Worm (Caenorhabditis elegans): ENCODE measurements around the gene M02D8.5.

The M02D8.5 gene

DNA sequence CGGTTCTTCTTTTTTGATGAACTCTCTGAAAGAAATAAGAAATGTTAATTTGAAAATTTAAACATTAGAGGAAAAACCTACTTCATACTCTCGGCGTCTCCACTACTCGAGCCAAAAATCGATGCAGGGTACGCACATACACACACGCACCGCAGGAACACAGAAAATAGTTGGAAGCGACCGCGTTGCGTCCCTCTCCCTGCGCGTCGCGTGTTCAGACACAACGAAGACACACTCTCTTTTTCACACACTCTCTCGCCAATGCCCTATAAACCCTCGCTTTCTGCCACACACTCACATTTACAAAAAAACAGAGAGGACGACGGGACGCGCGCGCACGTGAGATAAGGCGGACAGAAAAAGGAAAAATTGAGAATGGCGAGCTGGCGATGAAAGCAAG, 49.5 kb upstream of the M02D8.5 start, which contains the start of gene R04E5.9 (continued):
- no peak for TF ChIP-seq sea-2 (GFP tag; IDR thresholded peaks at IDR 0.05)
- TF ChIP-seq madf-3 (GFP tag; IDR thresholded peaks at IDR 0.05) = peak; percentile 89
- TF ChIP-seq rpc-1 (optimal IDR thresholded peaks at IDR 0.05) = no peak
- TF ChIP-seq rpc-1 (tag; optimal IDR thresholded peaks at IDR 0.05) = no peak
- no peak for TF ChIP-seq F33H1.4 (GFP tag; IDR thresholded peaks at IDR 0.05)
- 0 out of 2 replicates have a peak, but pooled peaks have one; percentile 36 for TF ChIP-seq let-526 (GFP tag; IDR thresholded peaks at IDR 0.05)
- TF ChIP-seq ets-4 (GFP tag; optimal IDR thresholded peaks at IDR 0.05) = peak; percentile 91
- TF ChIP-seq hlh-26 (GFP tag; conservative IDR thresholded peaks at IDR 0.05) = 0 out of 2 replicates have a peak, but pooled peaks have one; percentile 48
- peak; percentile 50; the same call in 1 of the 2 replicates for TF ChIP-seq hmg-20 (GFP tag; IDR thresholded peaks at IDR 0.05)
- peak; percentile 73 for TF ChIP-seq ceh-27 (GFP tag; optimal IDR thresholded peaks at IDR 0.05)
- TF ChIP-seq lsy-27 (tag; optimal IDR thresholded peaks at IDR 0.05; ENCODE audit: borderline replicate concordance, insufficient read depth) = no peak
- no peak for TF ChIP-seq C17E4.6 (GFP tag; IDR thresholded peaks at IDR 0.05)
- TF ChIP-seq F39B2.1 (GFP tag; IDR thresholded peaks at IDR 0.05) = no peak
- TF ChIP-seq somi-1 (GFP tag; optimal IDR thresholded peaks at IDR 0.05) = peak; percentile 44
- peak; percentile 66; the same call in 1 of the 2 replicates for TF ChIP-seq pbrm-1 (GFP tag; IDR thresholded peaks at IDR 0.05)
- TF ChIP-seq lsl-1 (GFP tag; optimal IDR thresholded peaks at IDR 0.05) = no peak
- TF ChIP-seq F52B5.7 (tag; optimal IDR thresholded peaks at IDR 0.05) = peak; percentile 7
- TF ChIP-seq madf-10 (tag; optimal IDR thresholded peaks at IDR 0.05) = peak; percentile 85
- TF ChIP-seq let-607 (tag; optimal IDR thresholded peaks at IDR 0.05) = peak; percentile 89 to 92
- peak; percentile 24; the same call in 1 of the 2 replicates for TF ChIP-seq Y67H2A.10 (GFP tag; conservative IDR thresholded peaks at IDR 0.05)
- peak; percentile 50 for TF ChIP-seq lin-54 (GFP tag; optimal IDR thresholded peaks at IDR 0.05)
- peak; percentile 17 for TF ChIP-seq mel-28 (tag; optimal IDR thresholded peaks at IDR 0.05; ENCODE audit: borderline replicate concordance)
- peak; percentile 68 for TF ChIP-seq tbp1 (GFP tag; optimal IDR thresholded peaks at IDR 0.05)
- peak; percentile 35 for TF ChIP-seq snpc-4 (GFP tag; optimal IDR thresholded peaks at IDR 0.05)
- TF ChIP-seq snpc-4 (tag; optimal IDR thresholded peaks at IDR 0.05) = peak; percentile 17 to 72 (median 60)
- TF ChIP-seq sptf-2 (GFP tag; optimal IDR thresholded peaks at IDR 0.05) = peak; percentile 1
- TF ChIP-seq cebp-1 (GFP tag; IDR thresholded peaks at IDR 0.05) = peak; percentile 17; the same call in 1 of the 2 replicates
- TF ChIP-seq cebp-1 (tag; optimal IDR thresholded peaks at IDR 0.05) = peak; percentile 87
- TF ChIP-seq mxl-1 (tag; optimal IDR thresholded peaks at IDR 0.05) = peak; percentile 4
- TF ChIP-seq egl-44 (GFP tag; IDR thresholded peaks at IDR 0.05) = peak; percentile 61; the same call in 1 of the 2 replicates
- peak; percentile 28 for TF ChIP-seq B0035.1 (tag; optimal IDR thresholded peaks at IDR 0.05)
- peak; percentile 65; the same call in 1 of the 2 replicates for TF ChIP-seq lir-1 (GFP tag; conservative IDR thresholded peaks at IDR 0.05)
- TF ChIP-seq nfyb-1 (GFP tag; IDR thresholded peaks at IDR 0.05) = peak; percentile 60; the same call in 1 of the 2 replicates
- no peak for TF ChIP-seq F57A8.1 (GFP tag; optimal IDR thresholded peaks at IDR 0.05)

DNA sequence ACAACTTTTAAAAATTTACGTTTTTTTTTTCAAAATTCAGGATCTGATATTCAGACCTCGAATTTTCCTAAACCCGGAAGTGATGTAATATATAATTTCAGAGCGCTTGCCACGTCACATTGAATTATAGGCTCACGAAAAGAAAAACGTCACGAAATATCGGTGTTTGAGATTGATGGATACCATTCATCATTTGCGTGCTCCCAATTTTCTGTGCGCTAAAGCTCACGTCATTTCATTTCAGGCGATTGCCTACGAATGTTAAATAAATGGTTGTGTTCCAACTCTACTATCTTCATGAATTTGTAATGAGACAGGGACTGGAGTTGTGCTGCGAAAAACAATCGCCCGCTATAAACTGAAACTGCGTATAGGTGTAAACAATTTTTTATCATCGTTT, 47.3 kb upstream of the M02D8.5 start:
- TF ChIP-seq mcd-1 (GFP tag; IDR thresholded peaks at IDR 0.05) (no peak), nfyb-1 (GFP tag; IDR thresholded peaks at IDR 0.05) (no peak), madf-3 (GFP tag; IDR thresholded peaks at IDR 0.05) (no peak), hsf-1 (GFP tag; IDR thresholded peaks at IDR 0.05) (no peak), nfya-1 (tag; optimal IDR thresholded peaks at IDR 0.05; ENCODE audit: borderline replicate concordance, insufficient read depth) (no peak), lin-35 (GFP tag; optimal IDR thresholded peaks at IDR 0.05) (no peak), ceh-91 (GFP tag; IDR thresholded peaks at IDR 0.05) (no peak)
